Worm (Caenorhabditis elegans): ENCODE measurements around the gene trxr-2.

Gene trxr-2

DNA sequence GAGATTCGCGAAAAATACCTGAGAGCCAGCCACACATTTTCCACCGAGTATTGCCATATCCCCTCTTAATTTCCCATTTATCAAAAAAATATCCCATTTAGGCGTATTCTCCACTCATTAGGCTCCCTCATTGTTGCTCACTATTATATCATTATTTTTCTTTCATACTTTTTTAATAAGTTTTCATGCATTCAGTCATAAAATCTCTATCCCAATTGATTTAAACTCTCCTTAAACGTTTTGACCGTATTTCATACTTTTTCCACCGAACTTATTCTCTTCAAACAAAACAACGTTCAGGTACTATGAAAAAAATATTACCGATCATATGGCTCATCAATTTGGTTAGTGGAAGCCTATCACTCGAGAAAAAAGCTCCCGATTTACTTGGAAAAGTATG is 23.6 kb upstream of the trxr-2 start, which contains the start of gene lnkn-1:
Gene lnkn-1, plus strand, starts transcription at position 301 of the 400 bp plus-strand sequence.
- no peak for TF ChIP-seq unc-42 (tag; optimal IDR thresholded peaks at IDR 0.05)

DNA sequence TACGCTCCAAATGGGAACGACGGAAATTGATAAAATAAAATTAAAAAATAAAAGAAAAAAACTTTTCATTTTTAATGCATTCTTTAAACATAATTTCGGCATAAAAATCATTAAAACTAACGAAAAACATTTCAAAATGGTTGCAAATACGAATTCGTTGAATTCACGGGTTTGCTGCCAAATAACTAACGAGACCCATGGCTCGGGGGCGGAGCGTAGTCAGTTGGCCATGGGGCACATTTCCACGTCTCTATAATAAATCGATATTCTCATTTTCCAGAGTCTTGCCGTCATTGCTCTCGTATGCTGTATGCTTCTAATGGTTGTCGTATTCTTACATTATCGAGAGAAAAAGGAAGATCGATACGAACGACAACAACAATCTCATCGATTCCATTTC is 20.1 kb upstream of the trxr-2 start, which contains the start of gene ZK637.4:
Gene ZK637.4, plus strand, starts transcription at position 301 of the 400 bp plus-strand sequence.
- no peak for TF ChIP-seq che-1 (tag; optimal IDR thresholded peaks at IDR 0.05)
- TF ChIP-seq tbx-7 (tag; optimal IDR thresholded peaks at IDR 0.05): no peak
- no peak for TF ChIP-seq unc-55 (GFP tag; optimal IDR thresholded peaks at IDR 0.05)
- no peak for TF ChIP-seq syd-9 (tag; optimal IDR thresholded peaks at IDR 0.05)
- TF ChIP-seq ceh-18 (tag; optimal IDR thresholded peaks at IDR 0.05): no peak
- TF ChIP-seq lim-6 (tag; optimal IDR thresholded peaks at IDR 0.05): no peak
- no peak for TF ChIP-seq zip-5 (tag; optimal IDR thresholded peaks at IDR 0.05)
- no peak for TF ChIP-seq ceh-30 (tag; optimal IDR thresholded peaks at IDR 0.05)
- no peak for TF ChIP-seq C38D4.7 (GFP tag; optimal IDR thresholded peaks at IDR 0.05)
- no peak for TF ChIP-seq sdc-2 (tag; optimal IDR thresholded peaks at IDR 0.05)
- TF ChIP-seq eyg-1 (tag; optimal IDR thresholded peaks at IDR 0.05): no peak
- TF ChIP-seq sox-2 (GFP tag; IDR thresholded peaks at IDR 0.05): no peak
- no peak for TF ChIP-seq ceh-19 (GFP tag; optimal IDR thresholded peaks at IDR 0.05)

DNA sequence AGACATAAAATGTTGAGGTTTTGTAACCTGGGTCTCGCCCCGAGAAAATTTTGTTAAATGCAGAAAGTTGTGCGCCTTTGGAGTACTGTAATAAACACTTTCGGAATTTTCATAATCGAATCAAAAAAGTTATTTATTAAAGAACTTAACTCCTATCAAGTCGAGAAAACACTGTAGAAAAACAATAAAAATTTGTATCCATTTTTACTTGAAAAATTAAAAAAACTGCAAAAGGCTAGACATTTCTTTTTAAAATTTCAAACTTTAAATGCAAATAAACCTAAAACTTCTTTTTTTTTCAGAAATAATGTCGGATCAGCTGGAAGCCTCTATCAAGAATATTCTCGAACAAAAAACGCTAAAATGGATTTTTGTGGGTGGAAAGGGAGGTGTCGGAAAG is 18.8 kb upstream of the trxr-2 start, which contains the start of gene asna-1:
Gene asna-1, plus strand, starts transcription at position 301 of the 400 bp plus-strand sequence.
- no peak for TF ChIP-seq sdc-2 (tag; optimal IDR thresholded peaks at IDR 0.05)
- no peak for TF ChIP-seq fkh-6 (tag; optimal IDR thresholded peaks at IDR 0.05)

DNA sequence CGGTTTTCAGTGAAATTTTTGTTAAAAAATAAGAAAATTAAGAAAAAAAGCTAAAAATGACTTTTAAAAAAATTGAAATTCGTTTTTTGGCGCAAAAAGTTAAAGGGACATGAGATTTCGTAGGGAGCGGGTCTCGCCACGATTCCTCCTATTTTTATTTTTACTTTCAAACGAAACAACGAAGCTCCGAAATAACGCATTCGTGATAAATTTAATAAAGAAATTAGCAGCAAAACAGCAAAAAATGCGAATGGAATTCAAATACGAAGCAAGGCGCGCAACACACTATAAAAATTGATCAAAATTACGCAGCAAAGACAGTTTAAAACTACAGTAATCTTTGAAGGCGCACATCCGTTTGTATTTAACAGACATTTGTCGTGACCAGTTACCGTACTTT is 13.8 kb upstream of the trxr-2 start:
- TF ChIP-seq madf-2 (tag; optimal IDR thresholded peaks at IDR 0.05) (no peak), ceh-24 (tag; optimal IDR thresholded peaks at IDR 0.05) (no peak), unc-42 (tag; optimal IDR thresholded peaks at IDR 0.05) (peak; percentile 56), nhr-232 (tag; optimal IDR thresholded peaks at IDR 0.05) (no peak), ahr-1 (tag; optimal IDR thresholded peaks at IDR 0.05) (no peak), unc-86 (tag; optimal IDR thresholded peaks at IDR 0.05) (no peak)

DNA sequence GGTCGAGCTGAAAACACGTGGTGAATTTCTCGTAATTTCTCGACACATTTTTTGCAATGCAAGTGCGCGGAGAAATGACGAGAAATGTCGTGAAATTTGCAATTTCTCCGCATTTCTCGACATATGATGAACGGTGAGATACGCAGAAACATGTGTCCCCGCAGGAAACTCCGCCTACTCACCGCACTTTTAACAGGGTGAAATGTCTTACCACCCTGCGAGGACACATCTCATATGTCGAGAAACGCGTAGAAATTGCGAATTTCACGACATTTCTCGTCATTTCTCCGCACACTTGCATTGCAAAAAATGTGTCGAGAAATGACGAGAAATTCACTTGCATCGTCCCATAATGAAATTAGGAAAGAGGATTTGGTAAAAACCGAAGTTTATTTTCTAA is 12.5 kb upstream of the trxr-2 start:
- TF ChIP-seq tbx-2 (tag; optimal IDR thresholded peaks at IDR 0.05) (peak; percentile 11), ref-2 (tag; optimal IDR thresholded peaks at IDR 0.05) (peak; percentile 45), ceh-31 (tag; optimal IDR thresholded peaks at IDR 0.05) (peak; percentile 8)

DNA sequence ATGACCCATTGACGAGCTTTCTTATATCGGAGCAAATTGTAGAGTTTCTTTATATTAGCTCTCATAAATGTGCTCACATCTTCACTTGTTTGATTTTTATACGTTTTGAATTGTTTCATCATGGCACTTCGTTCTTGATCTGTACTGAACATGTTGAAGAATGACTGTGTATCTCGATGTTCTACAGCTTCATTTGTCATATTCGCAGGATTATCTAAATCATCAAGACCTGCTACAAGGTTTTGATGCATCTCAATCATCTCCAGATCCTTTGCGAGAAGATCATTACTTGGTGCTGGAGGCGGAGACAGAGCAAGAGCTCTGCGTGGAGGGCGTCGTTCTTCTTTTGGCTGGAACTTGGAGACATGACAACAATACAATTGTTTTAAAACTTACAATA is 10.3 kb upstream of the trxr-2 start:
- TF ChIP-seq Y22D7AL.16 (tag; optimal IDR thresholded peaks at IDR 0.05) (no peak), unc-55 (GFP tag; optimal IDR thresholded peaks at IDR 0.05) (no peak), ztf-16 (tag; optimal IDR thresholded peaks at IDR 0.05) (no peak), eyg-1 (tag; optimal IDR thresholded peaks at IDR 0.05) (no peak), ceh-6 (GFP tag; optimal IDR thresholded peaks at IDR 0.05) (no peak), tbx-7 (tag; optimal IDR thresholded peaks at IDR 0.05) (no peak), C38D4.7 (GFP tag; optimal IDR thresholded peaks at IDR 0.05) (no peak), zip-5 (tag; optimal IDR thresholded peaks at IDR 0.05) (no peak), pag-3 (tag; optimal IDR thresholded peaks at IDR 0.05; ENCODE audit: borderline replicate concordance) (no peak), nhr-11 (tag; optimal IDR thresholded peaks at IDR 0.05) (no peak), elt-4 (tag; optimal IDR thresholded peaks at IDR 0.05) (no peak), pqm-1 (tag; optimal IDR thresholded peaks at IDR 0.05) (no peak), pros-1 (tag; optimal IDR thresholded peaks at IDR 0.05) (no peak), ets-4 (tag; optimal IDR thresholded peaks at IDR 0.05) (no peak), hlh-13 (GFP tag; optimal IDR thresholded peaks at IDR 0.05) (no peak), ref-2 (tag; optimal IDR thresholded peaks at IDR 0.05) (no peak), mec-3 (tag; optimal IDR thresholded peaks at IDR 0.05; ENCODE audit: borderline replicate concordance) (no peak), fkh-10 (GFP tag; optimal IDR thresholded peaks at IDR 0.05) (no peak)
